Worm (Caenorhabditis elegans) whole organism, late embryonic: Measurements from ENCODE around the gene Y116A8B.1.

Source experiments
- C08G9.2 ChIP-seq: sonication (generic microtip); optimal IDR thresholded peaks from 2 replicates; lab custom pipeline; 2016; ENCODE audit warnings: mild to moderate bottlenecking, missing genetic modification characterization, moderate library complexity, missing compliant biosample characterization
- ama-1 ChIP-seq: fragments of 150-350 bp; optimal IDR thresholded peaks from 2 replicates; lab custom pipeline; 2014
- dve-1 ChIP-seq: sonication (generic microtip); optimal IDR thresholded peaks from 2 replicates; lab custom pipeline; 2017; ENCODE audit warnings: antibody characterized with exemption, mild to moderate bottlenecking, missing genetic modification characterization, missing compliant biosample characterization
- fkh-10 ChIP-seq: fragments of 150-350 bp; optimal IDR thresholded peaks from 2 replicates; lab custom pipeline; 2014; ENCODE audit warnings: missing biosample characterization, missing genetic modification reagents, missing genetic modification characterization
- hlh-8 ChIP-seq: sonication (generic microtip); optimal IDR thresholded peaks from 2 replicates; lab custom pipeline; 2016; ENCODE audit warnings: missing genotype, missing genetic modification characterization, missing compliant biosample characterization
- nfya-1 ChIP-seq: sonication (generic microtip); optimal IDR thresholded peaks from 2 replicates; lab custom pipeline; 2017; ENCODE audit warnings: missing genetic modification characterization, mild to moderate bottlenecking, missing compliant biosample characterization, antibody characterized with exemption, moderate library complexity
- sox-4 ChIP-seq: sonication (generic microtip); optimal IDR thresholded peaks from 2 replicates; lab custom pipeline; 2017; ENCODE audit warnings: mild to moderate bottlenecking, missing genetic modification characterization, inconsistent platforms, missing compliant biosample characterization
- ztf-16 ChIP-seq: sonication (generic microtip); optimal IDR thresholded peaks from 2 replicates; lab custom pipeline; 2017; ENCODE audit warnings: missing genetic modification characterization, missing compliant biosample characterization

- TF ChIP-seq ama-1 (lab: Kevin White, UChicago): no peak
- no peak for TF ChIP-seq C08G9.2 (tag; lab: Kevin White, UChicago)
- TF ChIP-seq nfya-1 (tag; lab: Kevin White, UChicago): no peak
- TF ChIP-seq dve-1 (tag; lab: Kevin White, UChicago): no peak
- no peak for TF ChIP-seq fkh-10 (GFP tag; lab: Kevin White, UChicago)
- TF ChIP-seq hlh-8 (tag; lab: Kevin White, UChicago): no peak
- TF ChIP-seq sox-4 (tag; lab: Kevin White, UChicago): no peak
- no peak for TF ChIP-seq ztf-16
Observed at ce11 chrIV:17253435-17253834, 37.3 kb downstream of the Y116A8B.1 start.
